Worm (Caenorhabditis elegans) whole organism, L4 larva: Measurements from ENCODE around the gene srh-142.

Source experiments
- D1046.2 ChIP-seq: fragments of 200-800 bp; sonication (Bioruptor generic); IDR thresholded peaks from 2 replicates; pipeline ENCODE4 v1.3.6; 2022; ENCODE audit warnings: missing genetic modification characterization, missing compliant biosample characterization
- T20F7.1 ChIP-seq: fragments of 200-800 bp; sonication (Bioruptor generic); optimal IDR thresholded peaks from 2 replicates; lab custom pipeline; 2018; ENCODE audit warnings: mild to moderate bottlenecking, missing genetic modification characterization, missing compliant biosample characterization
- Y48G9A.11 ChIP-seq: fragments of 200-800 bp; sonication (Bioruptor generic); IDR thresholded peaks from 2 replicates; pipeline ENCODE4 v1.3.6; 2022; ENCODE audit warnings: missing genetic modification reagents, missing genetic modification characterization, missing compliant biosample characterization
- ZK546.5 ChIP-seq, 2 experiments: sonication (generic microtip); optimal IDR thresholded peaks; 2 replicates each; lab custom pipeline; 2017; ENCODE audit warnings: missing biosample characterization in 2 of 2, missing genetic modification characterization in 2 of 2
- ceh-20 ChIP-seq: fragments of 200-800 bp; sonication (Bioruptor generic); IDR thresholded peaks from 2 replicates; pipeline ENCODE4 v1.3.6; 2022; ENCODE audit warnings: missing genetic modification reagents, missing genetic modification characterization, missing compliant biosample characterization
- ceh-44 ChIP-seq: fragments of 200-800 bp; sonication (Bioruptor generic); IDR thresholded peaks from 2 replicates; pipeline ENCODE4 v1.3.6; 2022; ENCODE audit warnings: missing genetic modification reagents, missing genetic modification characterization, missing compliant biosample characterization
- ceh-62 ChIP-seq: sonication (generic microtip); optimal IDR thresholded peaks from 2 replicates; lab custom pipeline; 2017; ENCODE audit warnings: missing biosample characterization, missing genetic modification characterization
- cey-2 ChIP-seq: sonication (generic microtip); optimal IDR thresholded peaks from 3 replicates; lab custom pipeline; 2017; ENCODE audit warnings: missing genetic modification characterization, mild to moderate bottlenecking, missing compliant biosample characterization, antibody characterized with exemption, borderline replicate concordance; ENCODE audit not compliant: insufficient read depth
- daf-12 ChIP-seq: fragments of 150-350 bp; optimal IDR thresholded peaks from 2 replicates; lab custom pipeline; 2014; ENCODE audit warnings: missing biosample characterization, missing genetic modification reagents, missing genetic modification characterization
- daf-8 ChIP-seq: fragments of 200-800 bp; sonication (Bioruptor generic); IDR thresholded peaks from 2 replicates; pipeline ENCODE4 v1.3.6; 2022; ENCODE audit warnings: missing genetic modification characterization, missing compliant biosample characterization
- dmd-6 ChIP-seq: fragments of 200-800 bp; sonication (Bioruptor generic); IDR thresholded peaks from 2 replicates; pipeline ENCODE4 v1.3.6; 2022; ENCODE audit warnings: missing genetic modification reagents, missing genetic modification characterization, missing compliant biosample characterization
- egl-43 ChIP-seq: fragments of 200-800 bp; sonication (Bioruptor generic); IDR thresholded peaks from 2 replicates; pipeline ENCODE4 v1.3.6; 2022; ENCODE audit warnings: missing genetic modification reagents, missing genetic modification characterization, missing compliant biosample characterization
- fos-1 ChIP-seq: fragments of 150-350 bp; optimal IDR thresholded peaks from 2 replicates; lab custom pipeline; 2014; ENCODE audit warnings: missing biosample characterization, missing genetic modification characterization
- gei-8 ChIP-seq: fragments of 200-800 bp; sonication (Bioruptor generic); optimal IDR thresholded peaks from 2 replicates; lab custom pipeline; 2018; ENCODE audit warnings: mild to moderate bottlenecking, missing genetic modification characterization, missing compliant biosample characterization
- hlh-30 ChIP-seq: sonication (generic microtip); optimal IDR thresholded peaks from 2 replicates; lab custom pipeline; 2017; ENCODE audit warnings: antibody characterized with exemption, mild to moderate bottlenecking, missing genetic modification characterization, missing compliant biosample characterization; ENCODE audit not compliant: insufficient read depth
- lin-1 ChIP-seq: fragments of 200-800 bp; sonication (Bioruptor generic); IDR thresholded peaks from 2 replicates; pipeline ENCODE4 v1.3.6; 2022; ENCODE audit warnings: missing genetic modification reagents, missing genetic modification characterization, missing compliant biosample characterization
- lir-3 ChIP-seq: sonication (generic microtip); optimal IDR thresholded peaks from 2 replicates; lab custom pipeline; 2016; ENCODE audit warnings: mild to moderate bottlenecking, missing genetic modification characterization, missing compliant biosample characterization
- mdt-29 ChIP-seq: fragments of 200-800 bp; sonication (Bioruptor generic); IDR thresholded peaks from 2 replicates; pipeline ENCODE4 v1.3.6; 2022; ENCODE audit warnings: missing genetic modification reagents, missing genetic modification characterization, missing compliant biosample characterization
- mxl-2 ChIP-seq: fragments of 200-800 bp; sonication (Bioruptor generic); conservative IDR thresholded peaks from 2 replicates; pipeline ENCODE4 v1.3.6; 2022; ENCODE audit warnings: missing genetic modification reagents, missing genetic modification characterization, missing compliant biosample characterization
- mxl-3 ChIP-seq: fragments of 200-800 bp; sonication (Bioruptor generic); optimal IDR thresholded peaks from 2 replicates; lab custom pipeline; 2018; ENCODE audit warnings: mild to moderate bottlenecking, missing genetic modification characterization, missing compliant biosample characterization
- nhr-11 ChIP-seq: fragments of 150-350 bp; optimal IDR thresholded peaks from 2 replicates; lab custom pipeline; 2014; ENCODE audit warnings: missing biosample characterization, missing genetic modification characterization
- nhr-42 ChIP-seq: fragments of 200-800 bp; sonication (Bioruptor generic); IDR thresholded peaks from 2 replicates; pipeline ENCODE4 v1.3.6; 2022; ENCODE audit warnings: missing genetic modification characterization, missing compliant biosample characterization
- nhr-48 ChIP-seq: sonication (generic microtip); optimal IDR thresholded peaks from 2 replicates; lab custom pipeline; 2016; ENCODE audit warnings: mild to moderate bottlenecking, missing genetic modification characterization, missing compliant biosample characterization
- pha-4 ChIP-seq, 2 experiments: fragments of 150-350 bp in 1 of 2; fragments of 200-800 bp in 1 of 2; sonication (Bioruptor generic) in 1 of 2; IDR thresholded peaks in 1 of 2; optimal IDR thresholded peaks in 1 of 2; 2 replicates each; pipeline versions ENCODE4 v1.3.6 to Lab custom; 2014 to 2022; ENCODE audit warnings: missing genetic modification characterization in 2 of 2, missing genetic modification reagents in 2 of 2, missing biosample characterization in 1 of 2, missing compliant biosample characterization in 1 of 2
- set-16 ChIP-seq: fragments of 200-800 bp; sonication (Bioruptor generic); IDR thresholded peaks from 2 replicates; pipeline ENCODE4 v1.3.6; 2022; ENCODE audit warnings: missing genetic modification reagents, missing genetic modification characterization, missing compliant biosample characterization
- snpc-1.2 ChIP-seq: fragments of 200-800 bp; sonication (Bioruptor generic); IDR thresholded peaks from 2 replicates; pipeline ENCODE4 v1.3.6; 2022; ENCODE audit warnings: missing genetic modification reagents, missing genetic modification characterization, missing compliant biosample characterization
- spr-3 ChIP-seq: fragments of 200-800 bp; sonication (Bioruptor generic); optimal IDR thresholded peaks from 2 replicates; lab custom pipeline; 2018; ENCODE audit warnings: mild to moderate bottlenecking, missing genetic modification characterization, missing compliant biosample characterization
- tag-97 ChIP-seq: fragments of 200-800 bp; sonication (Bioruptor generic); IDR thresholded peaks from 2 replicates; pipeline ENCODE4 v1.3.6; 2022; ENCODE audit warnings: missing genetic modification characterization, missing compliant biosample characterization
- unc-39 ChIP-seq: sonication (generic microtip); optimal IDR thresholded peaks from 2 replicates; lab custom pipeline; 2017; ENCODE audit warnings: missing biosample characterization, missing genetic modification characterization
- unc-62 ChIP-seq, 3 experiments: fragments of 150-350 bp in 1 of 3; sonication (generic microtip); optimal IDR thresholded peaks in 2 of 3; peaks in 1 of 3; 1 replicate in 1 of 3; 2 replicates in 2 of 3; lab custom pipeline; 2014 to 2017; ENCODE audit warnings: missing biosample characterization in 3 of 3, missing genetic modification characterization in 3 of 3, missing genetic modification reagents in 3 of 3, missing genotype in 1 of 3
- zfp-3 ChIP-seq: fragments of 200-800 bp; sonication (Bioruptor generic); conservative IDR thresholded peaks from 2 replicates; pipeline ENCODE4 v1.3.6; 2022; ENCODE audit warnings: missing genetic modification reagents, missing genetic modification characterization, missing compliant biosample characterization
- zip-11 ChIP-seq: fragments of 200-800 bp; sonication (Bioruptor generic); IDR thresholded peaks from 2 replicates; pipeline ENCODE4 v1.3.6; 2022; ENCODE audit warnings: missing genetic modification characterization, missing compliant biosample characterization

Gene srh-142

ce11 chrV:16487474-16487873 is 26.7 kb upstream of the srh-142 start, which contains the start of gene Y32B12A.5:
Gene Y32B12A.5, minus strand, starts transcription at chrV:16487574.
- TF ChIP-seq zip-11 (no peak), daf-8 (no peak), nhr-42 (GFP tag; lab: Robert Waterston, UW) (no peak), egl-43 (GFP tag; lab: Robert Waterston, UW) (no peak), nhr-48 (tag; lab: Kevin White, UChicago) (no peak), mdt-29 (GFP tag; lab: Robert Waterston, UW) (no peak), ceh-20 (GFP tag; lab: Robert Waterston, UW) (no peak), dmd-6 (peak; percentile 18; the same call in 1 of the 2 replicates), ceh-62 (tag; lab: Kevin White, UChicago) (no peak)

DNA sequence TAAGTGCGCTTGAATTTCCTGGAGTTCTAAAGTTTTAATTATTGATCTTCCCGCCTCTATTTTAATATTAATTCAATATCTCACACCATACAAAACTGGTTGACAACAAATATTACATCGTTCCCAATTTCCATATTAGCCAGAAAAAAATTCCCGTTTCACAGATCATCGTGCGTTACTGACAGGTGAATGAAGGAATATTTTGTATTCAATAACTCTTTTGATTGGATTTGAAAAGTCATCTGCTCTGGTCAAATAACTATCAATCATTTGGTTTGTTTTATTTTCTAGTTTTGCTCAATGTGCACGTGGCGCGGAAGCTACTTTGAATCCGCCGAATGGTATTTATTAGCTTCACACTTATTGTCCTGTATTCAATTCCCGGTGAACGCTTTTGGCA is 22.9 kb upstream of the srh-142 start, which contains the start of gene srh-139:
TSS of gene srh-139 (plus strand) at position 301 of the 400 bp plus-strand sequence.
- no peak for TF ChIP-seq nhr-11 (tag; lab: Kevin White, UChicago)
- no peak for TF ChIP-seq D1046.2 (GFP tag; lab: Robert Waterston, UW)
- no peak for TF ChIP-seq mxl-3 (GFP tag; lab: Kevin White, UChicago)
- no peak for TF ChIP-seq spr-3 (GFP tag; lab: Kevin White, UChicago)
- TF ChIP-seq unc-62 (GFP tag; optimal IDR thresholded peaks at IDR 0.05 in 1 of 2; lab: Kevin White, UChicago): peak in 1 of 2 experiments; percentile 11
- no peak for TF ChIP-seq unc-62 (tag; optimal IDR thresholded peaks at IDR 0.05; lab: Kevin White, UChicago)
- no peak for TF ChIP-seq unc-39 (tag; lab: Kevin White, UChicago)

ce11 chrV:16483044-16483443 is 22.3 kb upstream of the srh-142 start, which contains the start of gene F57E7.2:
Gene F57E7.2, minus strand, starts transcription at chrV:16483144.
- TF ChIP-seq set-16 (GFP tag; lab: Robert Waterston, UW): no peak
- TF ChIP-seq ceh-20 (GFP tag; lab: Robert Waterston, UW): no peak
- TF ChIP-seq gei-8 (GFP tag; lab: Kevin White, UChicago): no peak
- no peak for TF ChIP-seq T20F7.1 (GFP tag; lab: Kevin White, UChicago)
- TF ChIP-seq cey-2 (tag; lab: Kevin White, UChicago): no peak
- no peak for TF ChIP-seq snpc-1.2
- TF ChIP-seq ceh-44 (GFP tag; lab: Robert Waterston, UW): no peak
- no peak for TF ChIP-seq mxl-2 (GFP tag; lab: Robert Waterston, UW)
- TF ChIP-seq dmd-6: no peak
- TF ChIP-seq daf-12 (tag; lab: Kevin White, UChicago): no peak
- no peak for TF ChIP-seq lin-1 (GFP tag; lab: Robert Waterston, UW)
- no peak for TF ChIP-seq fos-1 (tag; lab: Kevin White, UChicago)
- no peak for TF ChIP-seq zfp-3
- TF ChIP-seq tag-97: no peak

DNA sequence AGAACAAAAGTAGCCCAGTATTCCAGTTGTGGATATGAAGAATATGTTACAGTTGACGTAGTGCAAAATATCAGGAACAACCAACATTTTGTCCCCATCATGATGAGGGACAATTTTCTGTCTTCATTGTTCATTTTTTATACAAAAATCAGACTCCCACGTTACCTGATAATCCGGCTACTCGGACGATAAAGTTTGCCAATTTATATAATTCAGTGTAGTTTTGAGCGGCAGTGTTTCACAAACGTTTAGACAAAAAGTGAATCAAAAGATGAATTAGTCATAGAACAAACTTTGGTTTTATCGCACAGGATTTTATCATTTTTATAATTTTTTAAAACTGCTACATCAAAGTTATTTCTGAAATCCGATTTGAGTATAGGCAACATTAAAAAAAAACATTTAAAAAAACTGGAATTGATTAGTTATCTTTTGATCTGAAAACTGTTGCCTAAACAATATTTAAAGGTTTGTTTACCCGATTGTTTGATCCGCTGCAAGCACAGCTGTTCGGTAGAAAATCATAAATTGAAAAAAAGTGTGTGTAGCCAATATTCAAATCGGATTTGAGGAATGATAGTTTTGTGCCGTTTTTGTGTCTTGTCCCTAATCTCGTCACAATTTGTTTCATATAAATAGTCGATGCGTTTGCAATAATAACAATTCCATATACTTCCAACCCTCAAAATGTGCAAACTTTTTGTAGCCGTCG is 20.3 kb upstream of the srh-142 start, which contains the start of the genes F57E7.4 and spig-6:
TSS of gene F57E7.4 (minus strand) at position 101 of the 712 bp plus-strand sequence.
TSS of gene spig-6 (plus strand) at position 662 of the 712 bp plus-strand sequence.
- TF ChIP-seq lir-3 (tag; lab: Kevin White, UChicago): no peak
- TF ChIP-seq ZK546.5 (tag; optimal IDR thresholded peaks at IDR 0.05; lab: Kevin White, UChicago): no peak
- no peak for TF ChIP-seq hlh-30
- peak in 1 of 2 experiments; percentile 68 for TF ChIP-seq unc-62 (GFP tag; optimal IDR thresholded peaks at IDR 0.05 in 1 of 2; lab: Kevin White, UChicago)
- TF ChIP-seq unc-62 (tag; optimal IDR thresholded peaks at IDR 0.05; lab: Kevin White, UChicago): no peak
- TF ChIP-seq Y48G9A.11 (GFP tag; lab: Robert Waterston, UW): no peak
- TF ChIP-seq pha-4 (GFP tag; IDR thresholded peaks at IDR 0.05; lab: Robert Waterston, UW): no peak
- TF ChIP-seq pha-4 (tag; optimal IDR thresholded peaks at IDR 0.05; lab: Kevin White, UChicago): no peak
- TF ChIP-seq zip-11: no peak
